Worm (Caenorhabditis elegans) whole organism, L4 larva: Measurements from ENCODE around the gene dhs-8.

Experiments used
- R02D3.7 ChIP-seq: fragments of 150-350 bp; sonication (generic microtip); optimal IDR thresholded peaks from 3 replicates; lab custom pipeline; 2014; ENCODE audit warnings: missing biosample characterization, missing genetic modification characterization
- ZK546.5 ChIP-seq, 2 experiments: sonication (generic microtip); optimal IDR thresholded peaks; 2 replicates each; lab custom pipeline; 2017; ENCODE audit warnings: missing biosample characterization in 2 of 2, missing genetic modification characterization in 2 of 2
- lin-13 ChIP-seq: fragments of 150-350 bp; optimal IDR thresholded peaks from 2 replicates; lab custom pipeline; 2014; ENCODE audit warnings: missing biosample characterization, missing genetic modification reagents, missing genetic modification characterization
- mxl-3 ChIP-seq: fragments of 200-800 bp; sonication (Bioruptor generic); optimal IDR thresholded peaks from 2 replicates; lab custom pipeline; 2018; ENCODE audit warnings: mild to moderate bottlenecking, missing genetic modification characterization, missing compliant biosample characterization

- TF ChIP-seq mxl-3: no peak
- no peak for TF ChIP-seq R02D3.7 (tag; lab: Kevin White, UChicago)
- TF ChIP-seq ZK546.5 (tag; optimal IDR thresholded peaks at IDR 0.05; lab: Kevin White, UChicago): no peak
- TF ChIP-seq lin-13 (GFP tag; lab: Kevin White, UChicago): no peak
These were observed 23.1 kb upstream of the dhs-8 start for ce11 chrII:14474700-14475099.
